Worm (Caenorhabditis elegans): ENCODE results near the gene C37E2.3.

The C37E2.3 gene

DNA sequence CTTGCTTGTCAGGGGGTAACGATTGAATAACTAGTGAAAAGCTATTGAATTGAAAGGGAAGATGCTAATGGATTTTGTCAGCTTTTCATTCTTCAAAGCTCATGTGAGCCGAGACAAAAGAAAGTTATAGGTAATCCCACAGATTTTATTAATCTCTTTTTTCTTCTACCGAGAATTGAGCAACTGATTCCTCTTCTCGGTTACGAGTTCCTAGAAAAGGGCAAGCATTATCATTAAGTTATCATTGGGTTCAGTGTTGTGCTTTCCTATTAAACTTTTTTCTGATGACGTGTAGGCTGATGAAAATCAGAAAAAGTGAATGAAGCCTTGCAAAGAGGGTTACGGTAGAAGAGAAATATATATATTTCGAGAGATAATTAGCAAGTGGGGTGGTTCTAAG, 5.4 kb downstream of the C37E2.3 start:
- TF ChIP-seq unc-55 (GFP tag; optimal IDR thresholded peaks at IDR 0.05) (no peak), gmeb-2 (tag; optimal IDR thresholded peaks at IDR 0.05) (no peak), che-1 (tag; optimal IDR thresholded peaks at IDR 0.05) (no peak), zip-5 (tag; optimal IDR thresholded peaks at IDR 0.05) (no peak), hlh-30 (tag; optimal IDR thresholded peaks at IDR 0.05; ENCODE audit: insufficient read depth) (no peak)

DNA sequence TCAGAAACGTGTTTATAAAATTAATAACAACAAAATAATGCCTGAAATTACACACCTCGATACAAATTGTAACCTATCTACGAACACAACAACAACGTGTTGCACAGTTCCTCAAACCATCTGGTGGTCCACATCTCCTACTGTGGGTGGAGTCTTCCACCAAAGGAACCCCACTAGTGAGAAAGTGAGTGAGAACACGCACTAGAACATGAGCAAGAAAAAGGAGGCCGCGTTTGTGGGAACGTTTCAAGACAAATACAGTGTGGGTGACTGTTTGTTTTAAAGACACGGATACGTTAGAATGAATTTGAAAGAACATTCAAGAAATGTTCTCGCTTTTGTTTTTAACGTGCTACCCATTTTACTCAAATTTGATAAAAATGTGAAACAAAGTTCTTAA, 6.2 kb downstream of the C37E2.3 start, which contains the start of gene ceh-36:
ceh-36 (minus strand) TSS at position 101 of the 400 bp plus-strand sequence.
- no peak for TF ChIP-seq ceh-31 (tag; optimal IDR thresholded peaks at IDR 0.05)
- TF ChIP-seq pha-4 (tag; optimal IDR thresholded peaks at IDR 0.05) = no peak
- TF ChIP-seq sox-2 (GFP tag; IDR thresholded peaks at IDR 0.05) = no peak
- TF ChIP-seq unc-55 (GFP tag; optimal IDR thresholded peaks at IDR 0.05) = no peak
- TF ChIP-seq unc-42 (tag; optimal IDR thresholded peaks at IDR 0.05) = no peak
- no peak for TF ChIP-seq ceh-22 (tag; optimal IDR thresholded peaks at IDR 0.05)
- no peak for TF ChIP-seq madf-2 (tag; optimal IDR thresholded peaks at IDR 0.05)
- TF ChIP-seq Y22D7AL.16 (tag; optimal IDR thresholded peaks at IDR 0.05) = no peak
- TF ChIP-seq pax-1 (tag; optimal IDR thresholded peaks at IDR 0.05) = no peak
- TF ChIP-seq F13H6.1 (tag; optimal IDR thresholded peaks at IDR 0.05) = no peak
- no peak for TF ChIP-seq K09A11.1 (tag; optimal IDR thresholded peaks at IDR 0.05; ENCODE audit: insufficient read depth)
- TF ChIP-seq elt-4 (tag; optimal IDR thresholded peaks at IDR 0.05) = no peak
- TF ChIP-seq dmd-4 (tag; optimal IDR thresholded peaks at IDR 0.05; ENCODE audit: borderline replicate concordance) = no peak
- TF ChIP-seq unc-86 (tag; optimal IDR thresholded peaks at IDR 0.05) = no peak
- TF ChIP-seq ceh-14 (tag; optimal IDR thresholded peaks at IDR 0.05) = no peak
- no peak for TF ChIP-seq rnt-1 (tag; optimal IDR thresholded peaks at IDR 0.05)
- no peak for TF ChIP-seq C38D4.7 (GFP tag; optimal IDR thresholded peaks at IDR 0.05)
- TF ChIP-seq ceh-6 (GFP tag; optimal IDR thresholded peaks at IDR 0.05) = no peak
- TF ChIP-seq hlh-8 (tag; optimal IDR thresholded peaks at IDR 0.05) = no peak

DNA sequence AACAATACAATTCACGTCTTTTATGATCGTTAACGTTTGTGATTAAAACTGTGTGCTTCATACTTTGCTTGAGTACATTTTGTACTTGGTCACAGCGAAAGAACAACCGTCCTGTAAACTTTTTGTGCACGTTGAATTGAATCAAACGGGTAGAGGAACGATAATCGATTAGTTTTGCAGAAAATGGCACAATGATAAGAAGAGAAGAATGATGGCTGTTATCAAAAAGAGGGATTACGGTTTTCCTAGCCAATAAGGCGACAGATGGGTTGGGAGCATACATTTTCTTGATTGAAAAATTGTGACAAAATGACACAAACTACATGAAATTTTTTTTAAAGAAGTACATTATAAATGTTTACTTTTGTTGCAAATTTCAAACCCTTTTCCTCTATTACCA, 14.0 kb downstream of the C37E2.3 start:
- TF ChIP-seq ceh-9 (tag; optimal IDR thresholded peaks at IDR 0.05) (no peak), sdc-2 (tag; optimal IDR thresholded peaks at IDR 0.05) (no peak), npax-4 (tag; optimal IDR thresholded peaks at IDR 0.05) (no peak), elt-2 (tag; optimal IDR thresholded peaks at IDR 0.05) (peak; percentile 60), fkh-6 (tag; optimal IDR thresholded peaks at IDR 0.05) (no peak), C38D4.7 (GFP tag; optimal IDR thresholded peaks at IDR 0.05) (no peak), tbx-7 (tag; optimal IDR thresholded peaks at IDR 0.05) (no peak), T23F11.4 (GFP tag; optimal IDR thresholded peaks at IDR 0.05) (no peak), hlh-6 (tag; optimal IDR thresholded peaks at IDR 0.05) (no peak)

DNA sequence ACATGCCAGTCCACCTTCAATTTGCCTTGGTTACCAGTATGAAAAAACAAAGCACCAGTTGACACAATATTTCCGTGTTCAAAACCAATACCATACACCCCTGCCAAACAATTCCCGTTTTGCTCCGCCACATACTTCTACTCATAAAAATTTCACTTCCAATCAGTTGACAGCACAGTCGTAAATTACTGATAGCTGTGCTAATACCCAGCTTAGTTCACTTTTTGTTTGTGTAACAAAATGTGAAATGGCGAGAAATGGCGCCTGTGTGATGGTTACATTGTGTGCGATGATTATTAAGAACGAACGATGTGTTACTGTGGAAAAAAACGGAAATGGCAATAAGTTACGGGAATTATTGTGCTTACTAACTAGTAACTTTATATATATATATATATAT, 26.1 kb downstream of the C37E2.3 start:
- TF ChIP-seq unc-86 (tag; optimal IDR thresholded peaks at IDR 0.05) = no peak
- TF ChIP-seq nhr-11 (tag; optimal IDR thresholded peaks at IDR 0.05) = no peak
- TF ChIP-seq zip-5 (tag; optimal IDR thresholded peaks at IDR 0.05) = no peak
- no peak for TF ChIP-seq ceh-45 (GFP tag; IDR thresholded peaks at IDR 0.05)
- TF ChIP-seq hlh-13 (GFP tag; optimal IDR thresholded peaks at IDR 0.05) = no peak
- TF ChIP-seq ceh-19 (GFP tag; optimal IDR thresholded peaks at IDR 0.05) = no peak
- no peak for TF ChIP-seq fkh-6 (tag; optimal IDR thresholded peaks at IDR 0.05)
- TF ChIP-seq C38D4.7 (GFP tag; optimal IDR thresholded peaks at IDR 0.05) = no peak
- TF ChIP-seq sdc-2 (tag; optimal IDR thresholded peaks at IDR 0.05) = no peak
- no peak for TF ChIP-seq dmd-4 (tag; optimal IDR thresholded peaks at IDR 0.05; ENCODE audit: borderline replicate concordance)
- no peak for TF ChIP-seq ceh-9 (tag; optimal IDR thresholded peaks at IDR 0.05)
- no peak for TF ChIP-seq pax-1 (tag; optimal IDR thresholded peaks at IDR 0.05)

DNA sequence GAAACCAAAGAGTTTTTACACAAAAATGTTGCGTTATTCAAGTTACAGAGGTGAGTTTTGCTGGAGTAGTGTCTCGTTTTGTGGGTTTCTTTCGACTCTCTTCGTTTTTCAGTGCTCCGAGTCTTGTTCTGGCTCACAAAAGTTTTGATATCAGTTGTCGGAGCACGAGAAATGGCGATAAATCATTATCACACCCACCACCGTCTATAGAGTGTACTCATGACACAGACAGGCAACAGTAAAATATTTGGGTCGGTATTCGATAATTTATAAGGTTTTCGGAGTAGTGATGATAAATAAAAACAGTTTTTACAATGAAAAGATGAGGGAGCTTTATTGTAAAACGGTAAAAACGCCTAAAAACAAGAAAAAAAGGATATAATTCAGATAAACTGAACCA, 27.7 kb downstream of the C37E2.3 start, which contains the start of gene ceh-37:
ceh-37 (minus strand) TSS at position 59 of the 400 bp plus-strand sequence.
- TF ChIP-seq fkh-10 (GFP tag; optimal IDR thresholded peaks at IDR 0.05) = no peak
- no peak for TF ChIP-seq syd-9 (tag; optimal IDR thresholded peaks at IDR 0.05)
- TF ChIP-seq elt-2 (tag; optimal IDR thresholded peaks at IDR 0.05) = peak; percentile 75

All from whole organism, late embryonic.